Worm (Caenorhabditis elegans): ENCODE measurements around the gene cec-7.

Gene cec-7

ce11 chrIII:12906611-12907037, 29.2 kb upstream of the cec-7 start (continued):
- TF ChIP-seq nfya-1 (tag; optimal IDR thresholded peaks at IDR 0.05; ENCODE audit: borderline replicate concordance, insufficient read depth) (no peak), ztf-3 (GFP tag; optimal IDR thresholded peaks at IDR 0.05) (no peak), ceh-79 (tag; optimal IDR thresholded peaks at IDR 0.05) (peak; percentile 74), ets-4 (GFP tag; optimal IDR thresholded peaks at IDR 0.05) (no peak), lin-54 (GFP tag; optimal IDR thresholded peaks at IDR 0.05) (peak; percentile 46), F49E8.2 (tag; optimal IDR thresholded peaks at IDR 0.05; ENCODE audit: insufficient read depth) (peak; percentile 83), dpff-1 (tag; optimal IDR thresholded peaks at IDR 0.05) (peak; percentile 46), T07F8.4 (tag; optimal IDR thresholded peaks at IDR 0.05) (no peak), attf-6 (GFP tag; IDR thresholded peaks at IDR 0.05) (peak; percentile 56), D2030.7 (GFP tag; IDR thresholded peaks at IDR 0.05) (no peak), ceh-100 (GFP tag; IDR thresholded peaks at IDR 0.05) (no peak), B0336.3 (GFP tag; IDR thresholded peaks at IDR 0.05) (peak; percentile 83), dox-1 (GFP tag; IDR thresholded peaks at IDR 0.05) (peak; percentile 37; the same call in 1 of the 2 replicates), ama-1 (optimal IDR thresholded peaks at IDR 0.05) (peak; percentile 69), ama-1 (GFP tag; optimal IDR thresholded peaks at IDR 0.05) (peak; percentile 1 to 59), somi-1 (GFP tag; optimal IDR thresholded peaks at IDR 0.05) (no peak), Y56A3A.18 (GFP tag; IDR thresholded peaks at IDR 0.05) (0 out of 2 replicates have a peak, but pooled peaks have one; percentile 50), B0261.1 (tag; optimal IDR thresholded peaks at IDR 0.05) (no peak), F33H1.4 (GFP tag; IDR thresholded peaks at IDR 0.05) (0 out of 2 replicates have a peak, but pooled peaks have one; percentile 18), snpc-3.4 (tag; optimal IDR thresholded peaks at IDR 0.05) (no peak), madf-10 (tag; optimal IDR thresholded peaks at IDR 0.05) (peak; percentile 19), egrh-3 (GFP tag; IDR thresholded peaks at IDR 0.05) (no peak), egl-44 (GFP tag; IDR thresholded peaks at IDR 0.05) (no peak), ztf-6 (GFP tag; IDR thresholded peaks at IDR 0.05) (no peak), snpc-4 (GFP tag; optimal IDR thresholded peaks at IDR 0.05) (no peak), snpc-4 (tag; optimal IDR thresholded peaks at IDR 0.05) (peak in 2 of 4 experiments; percentile 36 to 42), madf-8 (GFP tag; conservative IDR thresholded peaks at IDR 0.05) (0 out of 2 replicates have a peak, but pooled peaks have one; percentile 11), Y67H2A.10 (GFP tag; conservative IDR thresholded peaks at IDR 0.05) (no peak), cebp-2 (GFP tag; IDR thresholded peaks at IDR 0.05) (peak; percentile 86; the same call in 1 of the 2 replicates), rcor-1 (GFP tag; IDR thresholded peaks at IDR 0.05) (no peak; the same call in 1 of the 2 replicates)

DNA sequence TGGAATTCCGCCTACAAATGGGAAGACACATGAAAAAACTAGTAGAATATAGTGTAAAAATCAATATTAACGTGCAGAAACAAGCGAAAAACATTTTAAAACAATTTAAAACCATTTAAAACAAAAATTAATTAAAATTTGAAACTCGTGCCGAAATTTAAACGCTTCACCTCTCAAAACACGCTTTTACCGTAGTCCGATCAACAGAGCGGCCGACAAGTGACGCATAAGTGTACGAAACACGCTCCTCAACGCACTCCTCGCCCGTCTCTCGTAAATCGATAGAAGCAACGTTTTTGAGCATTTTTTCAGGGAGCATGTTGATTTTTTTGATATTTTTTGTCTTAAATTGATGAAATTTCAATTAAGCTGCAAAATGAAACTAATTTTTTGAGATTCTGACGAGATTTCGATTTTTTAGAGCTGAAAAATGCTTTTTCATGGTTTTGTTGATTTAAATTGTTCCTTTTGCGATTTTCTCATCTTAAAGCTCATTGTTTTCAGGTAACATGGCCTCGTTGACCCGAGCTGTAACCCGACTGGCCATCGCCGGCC, 27.7 kb upstream of the cec-7 start, which contains the start of gene cox-5A:
Gene cox-5A (plus strand): TSS at position 505 of the 555 bp plus-strand sequence.
- TF ChIP-seq ccch-3 (GFP tag; optimal IDR thresholded peaks at IDR 0.05) (no peak), dpl-1 (GFP tag; optimal IDR thresholded peaks at IDR 0.05) (peak; percentile 99), F23B12.7 (tag; optimal IDR thresholded peaks at IDR 0.05; ENCODE audit: insufficient read depth) (peak; percentile 98), nfyb-1 (GFP tag; IDR thresholded peaks at IDR 0.05) (peak; percentile 99), unc-130 (GFP tag; optimal IDR thresholded peaks at IDR 0.05) (peak; percentile 87), ets-4 (GFP tag; optimal IDR thresholded peaks at IDR 0.05) (peak; percentile 88), ztf-6 (GFP tag; IDR thresholded peaks at IDR 0.05) (peak; percentile 89), F33H1.4 (GFP tag; IDR thresholded peaks at IDR 0.05) (peak; percentile 87), Y56A3A.18 (GFP tag; IDR thresholded peaks at IDR 0.05) (peak; percentile 94), nhr-120 (GFP tag; IDR thresholded peaks at IDR 0.05) (0 out of 2 replicates have a peak, but pooled peaks have one; percentile 61), Y67H2A.10 (GFP tag; conservative IDR thresholded peaks at IDR 0.05) (peak; percentile 90), sdz-38 (tag; optimal IDR thresholded peaks at IDR 0.05) (no peak), ceh-40 (GFP tag; IDR thresholded peaks at IDR 0.05) (0 out of 2 replicates have a peak, but pooled peaks have one; percentile 69), ztf-25 (GFP tag; IDR thresholded peaks at IDR 0.05) (peak; percentile 72; the same call in 1 of the 2 replicates), fkh-3 (tag; optimal IDR thresholded peaks at IDR 0.05) (no peak), B0336.3 (GFP tag; IDR thresholded peaks at IDR 0.05) (peak; percentile 99), attf-3 (GFP tag; conservative IDR thresholded peaks at IDR 0.05) (peak; percentile 83), D2030.7 (GFP tag; IDR thresholded peaks at IDR 0.05) (peak; percentile 94), mes-4 (tag; optimal IDR thresholded peaks at IDR 0.05) (peak; percentile 20), B0035.1 (tag; optimal IDR thresholded peaks at IDR 0.05) (peak; percentile 93), F39B2.1 (GFP tag; IDR thresholded peaks at IDR 0.05) (peak; percentile 82; the same call in 1 of the 2 replicates), lsl-1 (GFP tag; optimal IDR thresholded peaks at IDR 0.05) (peak; percentile 99), ztf-28 (GFP tag; IDR thresholded peaks at IDR 0.05) (peak; percentile 74), madf-6 (GFP tag; IDR thresholded peaks at IDR 0.05) (peak; percentile 97)
